Fruit fly (Drosophila melanogaster): ENCODE results near the gene Fpgs1.

Gene Fpgs1

dm6 chrX:12664117-12664783, 52.6 kb downstream of the Fpgs1 start:
- TF ChIP-seq psq (optimal IDR thresholded peaks at IDR 0.05) (no peak), Myc (optimal IDR thresholded peaks at IDR 0.05) (no peak), ttk (optimal IDR thresholded peaks at IDR 0.05) (no peak), h (optimal IDR thresholded peaks at IDR 0.05) (no peak), Sin3A (optimal IDR thresholded peaks at IDR 0.05) (no peak), insv (optimal IDR thresholded peaks at IDR 0.05) (no peak)

Data from Kc167 (cell line).